Fruit fly (Drosophila melanogaster) whole organism, embryonic: ENCODE measurements around the gene sp3.

Experiments used
- CG11456 ChIP-seq: fragments of 200-800 bp; sonication (Bioruptor generic); IDR thresholded peaks from 3 replicates; pipeline ENCODE4 v1.3.6; 2022; ENCODE audit warnings: missing biosample characterization, missing genetic modification characterization
- CG1233 ChIP-seq: fragments of 200-800 bp; sonication (Bioruptor generic); optimal IDR thresholded peaks from 4 replicates; lab custom pipeline; 2018; ENCODE audit warnings: missing biosample characterization, mild to moderate bottlenecking, missing genetic modification characterization
- CG13624 ChIP-seq: fragments of 200-800 bp; sonication (Bioruptor generic); optimal IDR thresholded peaks from 2 replicates; lab custom pipeline; 2016; ENCODE audit warnings: missing biosample characterization, missing genetic modification characterization
- CG14667 ChIP-seq: fragments of 200-800 bp; sonication (Bioruptor generic); IDR thresholded peaks from 2 replicates; pipeline ENCODE4 v1.3.6; 2022; ENCODE audit warnings: missing biosample characterization, missing genetic modification characterization
- CG1647 ChIP-seq: fragments of 200-800 bp; sonication (Bioruptor generic); optimal IDR thresholded peaks from 3 replicates; lab custom pipeline; 2016; ENCODE audit warnings: missing biosample characterization, missing genetic modification characterization
- CG17829 ChIP-seq: fragments of 200-800 bp; optimal IDR thresholded peaks from 2 replicates; lab custom pipeline; 2019; ENCODE audit warnings: missing biosample characterization, mild to moderate bottlenecking, missing genetic modification characterization, moderate library complexity
- CG18262 ChIP-seq: fragments of 200-800 bp; optimal IDR thresholded peaks from 3 replicates; lab custom pipeline; 2019; ENCODE audit warnings: missing biosample characterization, mild to moderate bottlenecking, missing genetic modification characterization, moderate library complexity
- CG3163 ChIP-seq: fragments of 200-800 bp; sonication (Bioruptor generic); optimal IDR thresholded peaks from 3 replicates; lab custom pipeline; 2016; ENCODE audit warnings: missing biosample characterization, missing genetic modification characterization
- CG33557 ChIP-seq: fragments of 200-800 bp; sonication (Bioruptor generic); optimal IDR thresholded peaks from 2 replicates; lab custom pipeline; 2019; ENCODE audit warnings: missing biosample characterization, mild to moderate bottlenecking, missing genetic modification characterization, moderate library complexity
- CG5245 ChIP-seq: fragments of 200-800 bp; sonication (Bioruptor generic); optimal IDR thresholded peaks from 3 replicates; lab custom pipeline; 2016; ENCODE audit warnings: missing biosample characterization, missing genetic modification characterization
- CG8281 ChIP-seq: fragments of 200-800 bp; sonication (Bioruptor generic); optimal IDR thresholded peaks from 2 replicates; lab custom pipeline; 2018; ENCODE audit warnings: missing biosample characterization, mild to moderate bottlenecking, missing genetic modification characterization, moderate library complexity
- CG8359 ChIP-seq: fragments of 200-800 bp; sonication (Bioruptor generic); optimal IDR thresholded peaks from 2 replicates; lab custom pipeline; 2017; ENCODE audit warnings: missing biosample characterization, mild to moderate bottlenecking, missing genetic modification characterization, borderline replicate concordance
- CG9727 ChIP-seq: fragments of 200-800 bp; sonication (Bioruptor generic); optimal IDR thresholded peaks from 3 replicates; lab custom pipeline; 2017; ENCODE audit warnings: missing biosample characterization, mild to moderate bottlenecking, missing genetic modification characterization
- D19A ChIP-seq: fragments of 200-800 bp; optimal IDR thresholded peaks from 3 replicates; lab custom pipeline; 2019; ENCODE audit warnings: missing biosample characterization, mild to moderate bottlenecking, missing genetic modification characterization, moderate library complexity
- ERR ChIP-seq: fragments of 200-800 bp; sonication (Bioruptor generic); optimal IDR thresholded peaks from 2 replicates; lab custom pipeline; 2016; ENCODE audit warnings: missing biosample characterization, missing genetic modification characterization
- Eip74EF ChIP-seq, 2 experiments: fragments of 200-800 bp in 1 of 2; fragments of >200 bp in 1 of 2; sonication (Bioruptor generic) in 1 of 2; optimal IDR thresholded peaks; 2 replicates each; lab custom pipeline; 2017 to 2019; ENCODE audit warnings: missing biosample characterization in 2 of 2, missing genetic modification characterization in 2 of 2, mild to moderate bottlenecking in 1 of 2, moderate library complexity in 1 of 2
- Fer3 ChIP-seq: fragments of 200-800 bp; sonication (Bioruptor generic); optimal IDR thresholded peaks from 2 replicates; lab custom pipeline; 2018; ENCODE audit warnings: missing biosample characterization, mild to moderate bottlenecking, missing genetic modification characterization, moderate library complexity
- HLH3B ChIP-seq: fragments of 200-800 bp; sonication (Bioruptor generic); IDR thresholded peaks from 2 replicates; pipeline ENCODE4 v1.3.6; 2022; ENCODE audit warnings: missing biosample characterization, missing genetic modification characterization
- HLH4C ChIP-seq: fragments of 200-800 bp; sonication (Bioruptor generic); IDR thresholded peaks from 3 replicates; pipeline ENCODE4 v1.3.6; 2022; ENCODE audit warnings: missing biosample characterization, missing genetic modification characterization; ENCODE audit not compliant: partially characterized antibody
- Hr78 ChIP-seq, 2 experiments: fragments of 200-800 bp in 1 of 2; fragments of >200 bp in 1 of 2; sonication (Bioruptor generic) in 1 of 2; optimal IDR thresholded peaks; 2 replicates each; lab custom pipeline; 2017 to 2019; ENCODE audit warnings: missing biosample characterization in 2 of 2, missing genetic modification characterization in 2 of 2, mild to moderate bottlenecking in 1 of 2, moderate library complexity in 1 of 2
- NfI ChIP-seq: fragments of 200-800 bp; sonication (Bioruptor generic); optimal IDR thresholded peaks from 3 replicates; lab custom pipeline; 2018; ENCODE audit warnings: missing biosample characterization, mild to moderate bottlenecking, missing genetic modification characterization, moderate library complexity
- PHDP ChIP-seq: fragments of 200-800 bp; sonication (Bioruptor generic); optimal IDR thresholded peaks from 3 replicates; lab custom pipeline; 2018; ENCODE audit warnings: missing biosample characterization, mild to moderate bottlenecking, missing genetic modification characterization, moderate library complexity
- Rx ChIP-seq: fragments of 200-800 bp; sonication (Bioruptor generic); IDR thresholded peaks from 2 replicates; pipeline ENCODE4 v1.3.6; 2022; ENCODE audit warnings: missing biosample characterization, missing genetic modification characterization
- Xrp1 ChIP-seq: fragments of 200-800 bp; sonication (Bioruptor generic); IDR thresholded peaks from 2 replicates; pipeline ENCODE4 v1.3.6; 2022; ENCODE audit warnings: missing biosample characterization, missing genetic modification characterization
- bcd ChIP-seq: fragments of 200-800 bp; sonication (Bioruptor generic); optimal IDR thresholded peaks from 2 replicates; lab custom pipeline; 2017; ENCODE audit warnings: missing biosample characterization, mild to moderate bottlenecking, missing genetic modification characterization
- bsh ChIP-seq, 2 experiments: fragments of 200-800 bp; sonication (Bioruptor generic); optimal IDR thresholded peaks; 2 replicates each; lab custom pipeline; 2017 to 2018; ENCODE audit warnings: mild to moderate bottlenecking in 2 of 2, missing biosample characterization in 2 of 2, missing genetic modification characterization in 2 of 2, moderate library complexity in 1 of 2
- btn ChIP-seq: fragments of 200-800 bp; sonication (Bioruptor generic); optimal IDR thresholded peaks from 2 replicates; lab custom pipeline; 2016; ENCODE audit warnings: missing biosample characterization, missing genetic modification characterization
- cas ChIP-seq: fragments of 200-800 bp; sonication (Bioruptor generic); IDR thresholded peaks from 2 replicates; pipeline ENCODE4 v1.3.6; 2022; ENCODE audit warnings: missing biosample characterization, missing genetic modification characterization
- caup ChIP-seq: fragments of 200-800 bp; sonication (Bioruptor generic); optimal IDR thresholded peaks from 3 replicates; lab custom pipeline; 2017; ENCODE audit warnings: missing biosample characterization, mild to moderate bottlenecking, missing genetic modification characterization, moderate library complexity; ENCODE audit not compliant: severe bottlenecking
- chif ChIP-seq, 2 experiments: fragments of 200-800 bp; sonication (Bioruptor generic); optimal IDR thresholded peaks; 3 replicates each; lab custom pipeline; 2016; ENCODE audit warnings: missing biosample characterization in 2 of 2, missing genetic modification characterization in 2 of 2
- corto ChIP-seq: fragments of 200-800 bp; sonication (Bioruptor generic); optimal IDR thresholded peaks from 2 replicates; lab custom pipeline; 2016; ENCODE audit warnings: missing biosample characterization, mild to moderate bottlenecking, missing genetic modification characterization, moderate library complexity
- crol ChIP-seq: fragments of 200-800 bp; sonication (Bioruptor generic); IDR thresholded peaks from 2 replicates; pipeline ENCODE4 v1.3.6; 2022; ENCODE audit warnings: missing biosample characterization, missing genetic modification characterization
- dysf ChIP-seq: fragments of 200-800 bp; sonication (Bioruptor generic); IDR thresholded peaks from 3 replicates; pipeline ENCODE4 v1.3.6; 2022; ENCODE audit warnings: missing biosample characterization, missing genetic modification characterization
- gem ChIP-seq: fragments of 200-800 bp; sonication (Bioruptor generic); optimal IDR thresholded peaks from 2 replicates; lab custom pipeline; 2019; ENCODE audit warnings: missing biosample characterization, mild to moderate bottlenecking, missing genetic modification characterization, moderate library complexity
- gt ChIP-seq: fragments of 200-800 bp; sonication (Bioruptor generic); IDR thresholded peaks from 2 replicates; pipeline ENCODE4 v1.3.6; 2022; ENCODE audit warnings: missing biosample characterization, missing genetic modification characterization
- ind ChIP-seq: fragments of 200-800 bp; sonication (Bioruptor generic); optimal IDR thresholded peaks from 3 replicates; lab custom pipeline; 2016; ENCODE audit warnings: missing biosample characterization, missing genetic modification characterization
- lab ChIP-seq: fragments of 200-800 bp; sonication (Bioruptor generic); optimal IDR thresholded peaks from 3 replicates; lab custom pipeline; 2017; ENCODE audit warnings: missing biosample characterization, missing genetic modification characterization, mild to moderate bottlenecking, moderate library complexity, missing genetic modification reagents
- lbe ChIP-seq: fragments of 200-800 bp; sonication (Bioruptor generic); optimal IDR thresholded peaks from 2 replicates; lab custom pipeline; 2016; ENCODE audit warnings: missing biosample characterization, mild to moderate bottlenecking, missing genetic modification characterization
- mam ChIP-seq: fragments of 200-800 bp; sonication (Bioruptor generic); optimal IDR thresholded peaks from 3 replicates; lab custom pipeline; 2016; ENCODE audit warnings: missing biosample characterization, missing genetic modification characterization
- onecut ChIP-seq: fragments of 200-800 bp; sonication (Bioruptor generic); IDR thresholded peaks from 2 replicates; pipeline ENCODE4 v1.3.6; 2022; ENCODE audit warnings: missing biosample characterization, missing genetic modification characterization
- org-1 ChIP-seq: fragments of 200-800 bp; sonication (Bioruptor generic); optimal IDR thresholded peaks from 2 replicates; lab custom pipeline; 2017; ENCODE audit warnings: missing biosample characterization, missing genetic modification characterization
- prd ChIP-seq, 3 experiments: fragments of >200 bp in 2 of 3; fragments of 200-800 bp in 1 of 3; sonication (Bioruptor generic) in 1 of 3; optimal IDR thresholded peaks in 2 of 3; IDR thresholded peaks in 1 of 3; 2 replicates in 2 of 3; 3 replicates in 1 of 3; pipeline versions ENCODE4 v1.3.6 to Lab custom; 2017 to 2022; ENCODE audit warnings: missing biosample characterization in 1 of 3, missing genetic modification characterization in 1 of 3
- pum ChIP-seq: fragments of 200-800 bp; sonication (Bioruptor generic); optimal IDR thresholded peaks from 2 replicates; lab custom pipeline; 2016; ENCODE audit warnings: missing biosample characterization, missing genetic modification characterization
- sd ChIP-seq: fragments of 200-800 bp; sonication (Bioruptor generic); optimal IDR thresholded peaks from 3 replicates; lab custom pipeline; 2018; ENCODE audit warnings: missing biosample characterization, mild to moderate bottlenecking, missing genetic modification characterization, moderate library complexity
- sisA ChIP-seq: fragments of 200-800 bp; sonication (Bioruptor generic); IDR thresholded peaks from 2 replicates; pipeline ENCODE4 v1.3.6; 2022; ENCODE audit warnings: missing biosample characterization, missing genetic modification characterization
- tap ChIP-seq: fragments of 200-800 bp; optimal IDR thresholded peaks from 3 replicates; lab custom pipeline; 2019; ENCODE audit warnings: missing biosample characterization, mild to moderate bottlenecking, missing genetic modification characterization, moderate library complexity
- zen ChIP-seq: fragments of 200-800 bp; sonication (Bioruptor generic); optimal IDR thresholded peaks from 3 replicates; lab custom pipeline; 2018; ENCODE audit warnings: missing biosample characterization, mild to moderate bottlenecking, missing genetic modification characterization, moderate library complexity
- zf30C ChIP-seq: fragments of 200-800 bp; sonication (Bioruptor generic); optimal IDR thresholded peaks from 3 replicates; lab custom pipeline; 2018; ENCODE audit warnings: missing biosample characterization, mild to moderate bottlenecking, missing genetic modification characterization

The sp3 gene

dm6 chr3R:21493580-21494257, 27.0 kb upstream of the sp3 start (continued):
- TF ChIP-seq zen (tag; lab: Kevin White, UChicago), result peak; percentile 67
- peak; percentile 72 for TF ChIP-seq CG17829 (tag; lab: Kevin White, UChicago)
- peak; percentile 37; the same call in 1 of the 2 replicates for TF ChIP-seq sisA (GFP tag; lab: Robert Waterston, UW)
- TF ChIP-seq CG11456 (GFP tag; lab: Robert Waterston, UW), result peak; percentile 62; the same call in 1 of the 3 replicates
- TF ChIP-seq HLH4C, result no peak
- peak; percentile 15 for TF ChIP-seq CG33557
- TF ChIP-seq btn (GFP tag; lab: Kevin White, UChicago), result peak; percentile 34
- TF ChIP-seq D19A (tag; lab: Kevin White, UChicago), result peak; percentile 56
- TF ChIP-seq mam (GFP tag; lab: Kevin White, UChicago), result peak; percentile 11
- TF ChIP-seq Rx (GFP tag; lab: Robert Waterston, UW), result no peak
- peak; percentile 24 for TF ChIP-seq bcd (GFP tag; lab: Kevin White, UChicago)
- TF ChIP-seq ind (GFP tag; lab: Kevin White, UChicago), result peak; percentile 23
- TF ChIP-seq CG14667 (GFP tag; lab: Robert Waterston, UW), result peak; percentile 41
- peak; percentile 61; the same call in 1 of the 2 replicates for TF ChIP-seq Xrp1
- no peak for TF ChIP-seq gem (tag; lab: Kevin White, UChicago)
- peak; percentile 26 for TF ChIP-seq CG13624 (GFP tag; lab: Kevin White, UChicago)
- TF ChIP-seq CG9727, result peak; percentile 24
- no peak for TF ChIP-seq Fer3 (tag; lab: Kevin White, UChicago)
- no peak for TF ChIP-seq NfI (GFP tag; lab: Kevin White, UChicago)
- TF ChIP-seq CG1233, result peak; percentile 42
- TF ChIP-seq caup (GFP tag; lab: Kevin White, UChicago), result no peak
- TF ChIP-seq Eip74EF (GFP tag; optimal IDR thresholded peaks at IDR 0.05; lab: Kevin White, UChicago), result peak in 1 of 2 experiments; percentile 26
- peak; percentile 20 for TF ChIP-seq CG5245 (GFP tag; lab: Kevin White, UChicago)
- no peak for TF ChIP-seq CG3163 (GFP tag; lab: Kevin White, UChicago)
- peak; percentile 15 for TF ChIP-seq tap
- TF ChIP-seq PHDP, result no peak
- TF ChIP-seq CG18262 (tag; lab: Kevin White, UChicago), result peak; percentile 79
- TF ChIP-seq corto (GFP tag; lab: Kevin White, UChicago), result no peak
- no peak for TF ChIP-seq gt
- TF ChIP-seq ERR (GFP tag; lab: Kevin White, UChicago), result no peak
- TF ChIP-seq chif (GFP tag; optimal IDR thresholded peaks at IDR 0.05; lab: Kevin White, UChicago), result peak; percentile 20 to 28
- no peak for TF ChIP-seq CG8359
- TF ChIP-seq CG1647 (GFP tag; lab: Kevin White, UChicago), result no peak
- peak; percentile 73 for TF ChIP-seq zf30C (GFP tag; lab: Kevin White, UChicago)
- peak; percentile 20 for TF ChIP-seq org-1 (GFP tag; lab: Kevin White, UChicago)
- peak; percentile 72 for TF ChIP-seq crol
- no peak for TF ChIP-seq prd (optimal IDR thresholded peaks at IDR 0.05; lab: Kevin White, UChicago)
- peak; percentile 51; the same call in 1 of the 3 replicates for TF ChIP-seq prd (GFP tag; IDR thresholded peaks at IDR 0.05; lab: Robert Waterston, UW)
- TF ChIP-seq HLH3B (GFP tag; lab: Robert Waterston, UW), result peak; percentile 63
- no peak for TF ChIP-seq cas (GFP tag; lab: Robert Waterston, UW)
- TF ChIP-seq bsh (GFP tag; optimal IDR thresholded peaks at IDR 0.05; lab: Kevin White, UChicago), result peak in 1 of 2 experiments; percentile 35
- TF ChIP-seq dysf (GFP tag; lab: Robert Waterston, UW), result peak; percentile 30; the same call in 1 of the 3 replicates
- TF ChIP-seq lbe (GFP tag; lab: Kevin White, UChicago), result peak; percentile 83
- TF ChIP-seq Hr78 (GFP tag; optimal IDR thresholded peaks at IDR 0.05; lab: Kevin White, UChicago), result peak in 1 of 2 experiments; percentile 84
- TF ChIP-seq CG8281 (tag; lab: Kevin White, UChicago), result peak; percentile 14
- TF ChIP-seq lab (GFP tag; lab: Kevin White, UChicago), result no peak
- 0 out of 2 replicates have a peak, but pooled peaks have one; percentile 17 for TF ChIP-seq onecut (GFP tag; lab: Robert Waterston, UW)
- TF ChIP-seq sd (tag; lab: Kevin White, UChicago), result no peak
- TF ChIP-seq pum (GFP tag; lab: Kevin White, UChicago), result peak; percentile 34
